Fruit fly (Drosophila melanogaster): ENCODE measurements around the gene Doc1.

DNA sequence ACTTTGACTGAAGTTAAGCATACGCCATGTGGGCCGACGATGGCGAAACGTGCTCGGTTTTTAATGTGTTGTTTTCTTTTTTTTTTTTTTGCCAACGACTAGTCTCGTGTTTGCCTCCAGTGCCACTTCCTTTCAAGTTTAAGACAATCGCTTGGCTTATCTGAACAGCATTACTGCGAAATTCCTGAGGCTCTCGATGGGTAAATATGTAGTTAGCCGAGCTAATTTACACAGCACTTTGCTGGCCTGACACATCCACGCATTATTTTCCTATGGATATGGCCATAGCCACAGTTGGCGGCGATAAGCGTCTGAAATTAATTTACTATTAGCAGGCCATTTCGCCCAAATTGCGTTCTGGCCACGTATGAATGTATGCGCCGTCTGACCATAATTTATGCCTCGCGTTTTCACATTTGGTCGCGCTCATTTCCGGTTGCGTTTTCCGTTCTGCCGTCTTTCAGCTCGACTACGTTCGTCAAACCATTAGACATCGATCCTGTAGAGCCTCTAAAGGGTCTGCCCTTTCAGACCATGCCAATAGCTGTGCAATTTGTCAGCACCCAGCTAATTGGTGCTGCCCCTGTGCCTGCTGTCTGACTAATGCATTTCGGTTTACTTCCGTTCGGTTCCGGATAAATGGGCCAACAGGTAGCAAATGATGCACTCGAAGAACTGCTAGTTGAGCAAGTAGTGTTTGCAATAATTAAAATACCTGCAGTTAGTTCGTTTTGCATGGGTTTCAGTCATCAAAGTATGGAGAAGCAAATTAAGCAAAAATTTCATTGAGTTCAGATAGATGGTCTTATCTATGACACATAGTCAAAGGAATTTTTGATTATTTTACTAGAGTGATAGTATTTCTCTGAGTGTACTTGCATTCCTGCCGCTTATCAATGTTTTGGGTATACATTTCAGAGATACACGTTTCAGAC is 20.5 kb upstream of the Doc1 start:
- TF ChIP-seq CG9139 (GFP tag; optimal IDR thresholded peaks at IDR 0.05), result no peak
- no peak for TF ChIP-seq Sox102F (GFP tag; optimal IDR thresholded peaks at IDR 0.05)
- no peak for TF ChIP-seq Hr4 (GFP tag; optimal IDR thresholded peaks at IDR 0.05)
- peak; percentile 41 for TF ChIP-seq fkh (GFP tag; optimal IDR thresholded peaks at IDR 0.05)
- no peak for TF ChIP-seq CG6163 (GFP tag; IDR thresholded peaks at IDR 0.05)
- TF ChIP-seq fd85E (GFP tag; optimal IDR thresholded peaks at IDR 0.05), result no peak
- no peak for TF ChIP-seq CG11762 (GFP tag; optimal IDR thresholded peaks at IDR 0.05; ENCODE audit: insufficient read depth)
- no peak for TF ChIP-seq acj6 (GFP tag; optimal IDR thresholded peaks at IDR 0.05)
- no peak for TF ChIP-seq cyc (GFP tag; optimal IDR thresholded peaks at IDR 0.05)
- TF ChIP-seq CG32006 (GFP tag; optimal IDR thresholded peaks at IDR 0.05), result no peak
- no peak for TF ChIP-seq fd59A (GFP tag; optimal IDR thresholded peaks at IDR 0.05)
- no peak for TF ChIP-seq CG8319 (GFP tag; optimal IDR thresholded peaks at IDR 0.05)
- no peak for TF ChIP-seq spab (GFP tag; optimal IDR thresholded peaks at IDR 0.05)

Measured in whole organism, prepupa.